Worm (Caenorhabditis elegans) whole organism, young adult: Measurements from ENCODE around the gene nhr-291.
"Not testable (repeated sequence)": the region's sequence is repeated elsewhere in the genome, so short reads cannot be mapped to it uniquely, and the experiment has no call there.

Source experiments
- C06A6.2 ChIP-seq: fragments of 200-800 bp; sonication (Bioruptor generic); conservative IDR thresholded peaks from 2 replicates; pipeline ENCODE4 v1.3.6; 2022; ENCODE audit warnings: missing genetic modification characterization, missing compliant biosample characterization
- F22D6.2 ChIP-seq: sonication (generic microtip); optimal IDR thresholded peaks from 2 replicates; lab custom pipeline; 2016; ENCODE audit warnings: mild to moderate bottlenecking, missing genetic modification characterization, missing compliant biosample characterization
- K11D2.4 ChIP-seq: fragments of 200-800 bp; sonication (Bioruptor generic); IDR thresholded peaks from 2 replicates; pipeline ENCODE4 v1.3.6; 2022; ENCODE audit warnings: missing genetic modification reagents, missing genetic modification characterization, missing compliant biosample characterization
- K12H6.12 ChIP-seq: fragments of 200-800 bp; sonication (Bioruptor generic); optimal IDR thresholded peaks from 2 replicates; lab custom pipeline; 2018; ENCODE audit warnings: mild to moderate bottlenecking, missing genetic modification characterization, missing compliant biosample characterization
- ceh-58 ChIP-seq: fragments of 200-800 bp; sonication (Bioruptor generic); IDR thresholded peaks from 2 replicates; pipeline ENCODE4 v1.3.6; 2022; ENCODE audit warnings: missing genetic modification characterization, missing compliant biosample characterization
- egl-44 ChIP-seq: fragments of 200-800 bp; sonication (Bioruptor generic); IDR thresholded peaks from 2 replicates; pipeline ENCODE4 v1.3.6; 2022; ENCODE audit warnings: missing genetic modification reagents, missing genetic modification characterization, missing compliant biosample characterization

- TF ChIP-seq ceh-58 (GFP tag; lab: Robert Waterston, UW); egl-44 (GFP tag; lab: Robert Waterston, UW); C06A6.2; F22D6.2 (tag; lab: Kevin White, UChicago); K11D2.4 (GFP tag; lab: Robert Waterston, UW); K12H6.12 (tag; lab: Kevin White, UChicago): not testable (repeated sequence)
Observed at ce11 chrV:15322653-15323052, 3.9 kb downstream of the nhr-291 start, which contains the start of gene nhr-247.
